Fruit fly (Drosophila melanogaster): Measurements from ENCODE around the gene CanA1.

Gene CanA1

dm6 chr3R:31059036-31059806 lies 20.0 kb downstream of the CanA1 start (continued):
- no peak for TF ChIP-seq CG2129 (GFP tag; IDR thresholded peaks at IDR 0.05; ENCODE audit: partially characterized antibody)
- peak; percentile 54 for TF ChIP-seq CG10431 (GFP tag; optimal IDR thresholded peaks at IDR 0.05)
- peak; percentile 64; the same call in 2 of the 3 replicates for TF ChIP-seq H15 (GFP tag; IDR thresholded peaks at IDR 0.05)
- peak; percentile 80 for TF ChIP-seq az2 (GFP tag; optimal IDR thresholded peaks at IDR 0.05)
- TF ChIP-seq CG6683 (GFP tag; optimal IDR thresholded peaks at IDR 0.05), result peak; percentile 47
- TF ChIP-seq pho (GFP tag; optimal IDR thresholded peaks at IDR 0.05), result no peak
- no peak for TF ChIP-seq pfk (GFP tag; optimal IDR thresholded peaks at IDR 0.05)
- no peak for TF ChIP-seq sens-2 (GFP tag; IDR thresholded peaks at IDR 0.05)
- TF ChIP-seq CG12219 (GFP tag; optimal IDR thresholded peaks at IDR 0.05), result peak; percentile 51
- TF ChIP-seq Optix (GFP tag; IDR thresholded peaks at IDR 0.05), result no peak
- peak; percentile 68 for TF ChIP-seq CG17912 (GFP tag; optimal IDR thresholded peaks at IDR 0.05)
- peak; percentile 86 for TF ChIP-seq CG6689 (GFP tag; IDR thresholded peaks at IDR 0.05)
- peak; percentile 87 for TF ChIP-seq Ssrp (tag; optimal IDR thresholded peaks at IDR 0.05)
- peak; percentile 60 for TF ChIP-seq CG17802 (tag; optimal IDR thresholded peaks at IDR 0.05)
- TF ChIP-seq CG18599 (GFP tag; optimal IDR thresholded peaks at IDR 0.05), result peak; percentile 85
- no peak for TF ChIP-seq D (optimal IDR thresholded peaks at IDR 0.05)
- TF ChIP-seq D (GFP tag; optimal IDR thresholded peaks at IDR 0.05), result peak; percentile 84
- TF ChIP-seq CG32772 (GFP tag; IDR thresholded peaks at IDR 0.05), result peak; percentile 81
- no peak for TF ChIP-seq disco-r (GFP tag; optimal IDR thresholded peaks at IDR 0.05)
- peak; percentile 71 for TF ChIP-seq CG7372 (GFP tag; IDR thresholded peaks at IDR 0.05)
- TF ChIP-seq zen2 (GFP tag; IDR thresholded peaks at IDR 0.05; ENCODE audit: partially characterized antibody), result no peak
- peak; percentile 68 for TF ChIP-seq ewg (GFP tag; optimal IDR thresholded peaks at IDR 0.05)
- TF ChIP-seq CG43689 (GFP tag; IDR thresholded peaks at IDR 0.05), result no peak
- no peak for TF ChIP-seq emc (GFP tag; optimal IDR thresholded peaks at IDR 0.05)
- no peak for TF ChIP-seq hbn (GFP tag; IDR thresholded peaks at IDR 0.05; ENCODE audit: partially characterized antibody)
- TF ChIP-seq nmo (GFP tag; optimal IDR thresholded peaks at IDR 0.05), result peak; percentile 92
- no peak for TF ChIP-seq CG13287 (GFP tag; IDR thresholded peaks at IDR 0.05; ENCODE audit: partially characterized antibody)
- TF ChIP-seq Med (GFP tag), result peak; percentile 57
- peak; percentile 56; the same call in 1 of the 3 replicates for TF ChIP-seq CG6175 (GFP tag; IDR thresholded peaks at IDR 0.05)
- TF ChIP-seq corto (GFP tag; optimal IDR thresholded peaks at IDR 0.05), result peak; percentile 73
- TF ChIP-seq CG2120 (GFP tag; optimal IDR thresholded peaks at IDR 0.05), result peak; percentile 62
- peak; percentile 92 for TF ChIP-seq CG10979 (tag; optimal IDR thresholded peaks at IDR 0.05)
- TF ChIP-seq CG3281 (GFP tag; optimal IDR thresholded peaks at IDR 0.05), result peak; percentile 79
- peak; percentile 20 for TF ChIP-seq pros (GFP tag; optimal IDR thresholded peaks at IDR 0.05)
- TF ChIP-seq CG31224 (GFP tag; IDR thresholded peaks at IDR 0.05), result peak; percentile 67; the same call in 1 of the 2 replicates
- TF ChIP-seq CG10565 (GFP tag; optimal IDR thresholded peaks at IDR 0.05), result no peak
- peak; percentile 76 for TF ChIP-seq CG4730 (GFP tag; IDR thresholded peaks at IDR 0.05)
- TF ChIP-seq CG15073 (GFP tag; optimal IDR thresholded peaks at IDR 0.05), result peak; percentile 24
- no peak for TF ChIP-seq ftz-f1 (GFP tag; optimal IDR thresholded peaks at IDR 0.05)
- TF ChIP-seq Hr51 (GFP tag; optimal IDR thresholded peaks at IDR 0.05), result peak in 1 of 2 experiments; percentile 85
- TF ChIP-seq rib (GFP tag; IDR thresholded peaks at IDR 0.05), result peak; percentile 61; the same call in 1 of the 2 replicates
- no peak for TF ChIP-seq ham (GFP tag; IDR thresholded peaks at IDR 0.05)
- TF ChIP-seq ara (GFP tag; IDR thresholded peaks at IDR 0.05), result peak; percentile 73
- no peak for TF ChIP-seq CHES-1-like (GFP tag; optimal IDR thresholded peaks at IDR 0.05)
- TF ChIP-seq CG17385 (GFP tag; optimal IDR thresholded peaks at IDR 0.05), result peak; percentile 70
- peak; percentile 70 for TF ChIP-seq sim (GFP tag; IDR thresholded peaks at IDR 0.05)
- TF ChIP-seq onecut (GFP tag; IDR thresholded peaks at IDR 0.05), result peak; percentile 66; the same call in 1 of the 2 replicates
- TF ChIP-seq CG4617 (GFP tag; optimal IDR thresholded peaks at IDR 0.05; ENCODE audit: borderline replicate concordance), result peak; percentile 39
- TF ChIP-seq Vsx1 (GFP tag; optimal IDR thresholded peaks at IDR 0.05), result peak; percentile 69

All from whole organism, embryonic.